Worm (Caenorhabditis elegans): ENCODE results near the gene ubc-9.
A peak's percentile ranks its signal among the peaks of the same experiment; 100 is the strongest.

Gene ubc-9

DNA sequence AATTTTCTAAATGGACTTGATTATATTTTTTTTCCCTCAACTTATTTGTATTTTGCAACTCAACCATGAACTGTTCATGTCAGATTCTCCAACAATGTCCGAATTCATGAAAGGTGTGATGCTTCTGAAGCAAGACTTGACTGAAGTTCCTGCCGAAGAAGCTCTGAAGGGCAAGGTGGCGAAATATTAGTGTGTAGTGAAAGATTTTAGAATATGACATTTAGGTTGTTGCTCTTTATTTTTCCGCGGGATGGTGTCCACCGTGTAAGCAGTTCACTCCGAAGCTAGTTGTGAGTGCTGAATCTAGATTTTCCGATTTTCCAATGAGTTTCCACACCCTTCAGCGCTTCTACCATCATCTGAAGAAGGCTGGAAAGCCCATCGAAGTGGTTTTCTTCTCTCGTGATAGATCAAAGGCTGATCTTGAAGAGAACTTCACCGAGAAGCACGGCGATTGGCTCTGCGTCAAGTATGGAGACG is 1.6 kb downstream of the ubc-9 start, which contains the start of gene F29B9.5 (continued):
- TF ChIP-seq C17E4.6 (GFP tag; IDR thresholded peaks at IDR 0.05), result no peak
- no peak for TF ChIP-seq ztf-22 (GFP tag; optimal IDR thresholded peaks at IDR 0.05)
- TF ChIP-seq xnd-1 (tag; optimal IDR thresholded peaks at IDR 0.05), result peak; percentile 41
- 0 out of 2 replicates have a peak, but pooled peaks have one; percentile 14 for TF ChIP-seq ceh-100 (GFP tag; IDR thresholded peaks at IDR 0.05)
- TF ChIP-seq lin-54 (GFP tag; optimal IDR thresholded peaks at IDR 0.05), result no peak
- TF ChIP-seq F39B2.1 (GFP tag; IDR thresholded peaks at IDR 0.05), result peak; percentile 9; the same call in 1 of the 2 replicates
- TF ChIP-seq nhr-179 (tag; optimal IDR thresholded peaks at IDR 0.05), result no peak
- TF ChIP-seq egrh-3 (GFP tag; IDR thresholded peaks at IDR 0.05), result no peak
- no peak for TF ChIP-seq dpl-1 (GFP tag; optimal IDR thresholded peaks at IDR 0.05)
- TF ChIP-seq chd-7 (tag; optimal IDR thresholded peaks at IDR 0.05), result peak; percentile 63
- no peak for TF ChIP-seq egl-18 (GFP tag; IDR thresholded peaks at IDR 0.05)
- TF ChIP-seq ets-4 (GFP tag; optimal IDR thresholded peaks at IDR 0.05), result no peak
- no peak for TF ChIP-seq ztf-25 (GFP tag; IDR thresholded peaks at IDR 0.05)
- no peak for TF ChIP-seq Y53F4B.3 (GFP tag; IDR thresholded peaks at IDR 0.05)
- no peak for TF ChIP-seq B0261.1 (tag; optimal IDR thresholded peaks at IDR 0.05)
- TF ChIP-seq pbrm-1 (GFP tag; IDR thresholded peaks at IDR 0.05), result peak; percentile 51; the same call in 1 of the 2 replicates
- peak; percentile 36; the same call in 1 of the 2 replicates for TF ChIP-seq Y56A3A.18 (GFP tag; IDR thresholded peaks at IDR 0.05)
- 0 out of 2 replicates have a peak, but pooled peaks have one; percentile 10 for TF ChIP-seq Y95B8A.8 (GFP tag; IDR thresholded peaks at IDR 0.05)
- no peak for TF ChIP-seq K11D2.4 (GFP tag; IDR thresholded peaks at IDR 0.05)
- TF ChIP-seq T26A5.8 (tag; optimal IDR thresholded peaks at IDR 0.05), result no peak
- peak; percentile 77 for TF ChIP-seq hsf-1 (GFP tag; IDR thresholded peaks at IDR 0.05)
- peak; percentile 51 for TF ChIP-seq ceh-79 (tag; optimal IDR thresholded peaks at IDR 0.05)
- TF ChIP-seq F52B5.7 (tag; optimal IDR thresholded peaks at IDR 0.05), result peak; percentile 42
- TF ChIP-seq aptf-3 (GFP tag; IDR thresholded peaks at IDR 0.05), result 0 out of 2 replicates have a peak, but pooled peaks have one; percentile 45
- peak; percentile 47 for TF ChIP-seq fkh-3 (tag; optimal IDR thresholded peaks at IDR 0.05)
- no peak for TF ChIP-seq ztf-18 (tag; optimal IDR thresholded peaks at IDR 0.05)
- TF ChIP-seq hlh-26 (GFP tag; conservative IDR thresholded peaks at IDR 0.05), result no peak
- TF ChIP-seq rec-8 (tag; optimal IDR thresholded peaks at IDR 0.05), result no peak
- no peak for TF ChIP-seq tbx-9 (tag; optimal IDR thresholded peaks at IDR 0.05; ENCODE audit: borderline replicate concordance)
- no peak for TF ChIP-seq nhr-90 (tag; optimal IDR thresholded peaks at IDR 0.05)
- TF ChIP-seq nfya-1 (tag; optimal IDR thresholded peaks at IDR 0.05; ENCODE audit: borderline replicate concordance, insufficient read depth), result no peak
- TF ChIP-seq nhr-80 (tag; optimal IDR thresholded peaks at IDR 0.05), result no peak
- 0 out of 2 replicates have a peak, but pooled peaks have one; percentile 9 for TF ChIP-seq D2030.7 (GFP tag; IDR thresholded peaks at IDR 0.05)
- TF ChIP-seq die-1 (tag; optimal IDR thresholded peaks at IDR 0.05), result no peak
- TF ChIP-seq aptf-2 (GFP tag; conservative IDR thresholded peaks at IDR 0.05), result no peak
- no peak for TF ChIP-seq C06A6.2 (GFP tag; conservative IDR thresholded peaks at IDR 0.05)
- TF ChIP-seq ceh-40 (GFP tag; IDR thresholded peaks at IDR 0.05), result 0 out of 2 replicates have a peak, but pooled peaks have one; percentile 26
- no peak for TF ChIP-seq cebp-1 (GFP tag; IDR thresholded peaks at IDR 0.05)
- TF ChIP-seq cebp-1 (tag; optimal IDR thresholded peaks at IDR 0.05), result peak; percentile 4
- TF ChIP-seq F23B12.7 (tag; optimal IDR thresholded peaks at IDR 0.05; ENCODE audit: insufficient read depth), result no peak
- TF ChIP-seq snpc-1.3 (tag; optimal IDR thresholded peaks at IDR 0.05; ENCODE audit: insufficient read depth), result no peak
- TF ChIP-seq nfya-2 (GFP tag; IDR thresholded peaks at IDR 0.05), result 0 out of 2 replicates have a peak, but pooled peaks have one; percentile 22
- no peak for TF ChIP-seq Y67H2A.10 (GFP tag; conservative IDR thresholded peaks at IDR 0.05)
- no peak for TF ChIP-seq dpff-1 (tag; optimal IDR thresholded peaks at IDR 0.05)
- no peak for TF ChIP-seq efl-1 (GFP tag; optimal IDR thresholded peaks at IDR 0.05)
- no peak for TF ChIP-seq mel-28 (tag; optimal IDR thresholded peaks at IDR 0.05; ENCODE audit: borderline replicate concordance)
- no peak for TF ChIP-seq hlh-12 (tag; optimal IDR thresholded peaks at IDR 0.05)
- 0 out of 2 replicates have a peak, but pooled peaks have one; percentile 32 for TF ChIP-seq Y79H2A.3 (GFP tag; conservative IDR thresholded peaks at IDR 0.05)

Data from whole organism, young adult.